Fruit fly (Drosophila melanogaster) whole organism, embryonic: ENCODE measurements around the gene AhcyL1.

ENCODE experiments used
- Ada2b ChIP-seq: fragments of 200-800 bp; sonication (Bioruptor generic); IDR thresholded peaks from 2 replicates; pipeline ENCODE4 v1.3.6; 2022; ENCODE audit warnings: missing biosample characterization, missing genetic modification characterization
- CG10543 ChIP-seq: fragments of 200-800 bp; sonication (Bioruptor generic); optimal IDR thresholded peaks from 3 replicates; lab custom pipeline; 2017; ENCODE audit warnings: missing biosample characterization, mild to moderate bottlenecking, missing genetic modification characterization, moderate library complexity
- CG11247 ChIP-seq: fragments of 200-800 bp; sonication (Bioruptor generic); IDR thresholded peaks from 2 replicates; pipeline ENCODE4 v1.3.6; 2022; ENCODE audit warnings: missing biosample characterization, missing genetic modification characterization
- CG11504 ChIP-seq: fragments of 200-800 bp; sonication (Bioruptor generic); optimal IDR thresholded peaks from 3 replicates; lab custom pipeline; 2019; ENCODE audit warnings: missing biosample characterization, mild to moderate bottlenecking, missing genetic modification characterization, moderate library complexity
- CG13894 ChIP-seq: fragments of 200-800 bp; sonication (Bioruptor generic); optimal IDR thresholded peaks from 3 replicates; lab custom pipeline; 2018; ENCODE audit warnings: missing biosample characterization, mild to moderate bottlenecking, missing genetic modification characterization, moderate library complexity
- CG14050 ChIP-seq: fragments of 200-800 bp; sonication (Bioruptor generic); IDR thresholded peaks from 3 replicates; pipeline ENCODE4 v1.3.6; 2022; ENCODE audit warnings: missing biosample characterization, missing genetic modification characterization
- CG14667 ChIP-seq: fragments of 200-800 bp; sonication (Bioruptor generic); IDR thresholded peaks from 2 replicates; pipeline ENCODE4 v1.3.6; 2022; ENCODE audit warnings: missing biosample characterization, missing genetic modification characterization
- CG17359 ChIP-seq: fragments of 200-800 bp; sonication (Bioruptor generic); optimal IDR thresholded peaks from 3 replicates; lab custom pipeline; 2018; ENCODE audit warnings: missing biosample characterization, mild to moderate bottlenecking, missing genetic modification characterization, moderate library complexity
- CG17361 ChIP-seq: fragments of 200-800 bp; sonication (Bioruptor generic); IDR thresholded peaks from 3 replicates; pipeline ENCODE4 v1.3.6; 2022; ENCODE audit warnings: missing biosample characterization, missing genetic modification characterization
- CG2678 ChIP-seq: fragments of 200-800 bp; sonication (Bioruptor generic); optimal IDR thresholded peaks from 3 replicates; lab custom pipeline; 2019; ENCODE audit warnings: missing biosample characterization, mild to moderate bottlenecking, missing genetic modification characterization, moderate library complexity
- CG2875 ChIP-seq: fragments of 200-800 bp; sonication (Bioruptor generic); optimal IDR thresholded peaks from 2 replicates; lab custom pipeline; 2017; ENCODE audit warnings: missing biosample characterization, mild to moderate bottlenecking, missing genetic modification characterization, missing genetic modification reagents
- CG30403 ChIP-seq: fragments of 200-800 bp; sonication (Bioruptor generic); optimal IDR thresholded peaks from 3 replicates; lab custom pipeline; 2016; ENCODE audit warnings: missing biosample characterization, missing genetic modification characterization
- CG3163 ChIP-seq: fragments of 200-800 bp; sonication (Bioruptor generic); optimal IDR thresholded peaks from 3 replicates; lab custom pipeline; 2016; ENCODE audit warnings: missing biosample characterization, missing genetic modification characterization
- CG32532 ChIP-seq: fragments of 200-800 bp; sonication (Bioruptor generic); IDR thresholded peaks from 2 replicates; pipeline ENCODE4 v1.3.6; 2022; ENCODE audit warnings: missing biosample characterization, missing genetic modification characterization
- CG4820 ChIP-seq: fragments of 200-800 bp; sonication (Bioruptor generic); optimal IDR thresholded peaks from 3 replicates; lab custom pipeline; 2016; ENCODE audit warnings: missing biosample characterization, missing genetic modification characterization
- CG6689 ChIP-seq: fragments of 200-800 bp; sonication (Bioruptor generic); IDR thresholded peaks from 2 replicates; pipeline ENCODE4 v1.3.6; 2022; ENCODE audit warnings: missing biosample characterization, missing genetic modification characterization
- CG7372 ChIP-seq: fragments of 200-800 bp; sonication (Bioruptor generic); IDR thresholded peaks from 2 replicates; pipeline ENCODE4 v1.3.6; 2022; ENCODE audit warnings: missing biosample characterization, missing genetic modification characterization
- Drgx ChIP-seq: fragments of 200-800 bp; sonication (Bioruptor generic); IDR thresholded peaks from 2 replicates; pipeline ENCODE4 v1.3.6; 2022; ENCODE audit warnings: missing biosample characterization, missing genetic modification characterization
- E2f1 ChIP-seq: fragments of 200-800 bp; sonication (Bioruptor generic); IDR thresholded peaks from 2 replicates; pipeline ENCODE4 v1.3.6; 2022; ENCODE audit warnings: missing biosample characterization, missing genetic modification characterization
- Gug ChIP-seq: fragments of 200-800 bp; sonication (Bioruptor generic); IDR thresholded peaks from 4 replicates; pipeline ENCODE4 v1.3.6; 2022; ENCODE audit warnings: missing biosample characterization, missing genetic modification characterization
- H15 ChIP-seq: fragments of 200-800 bp; sonication (Bioruptor generic); IDR thresholded peaks from 3 replicates; pipeline ENCODE4 v1.3.6; 2022; ENCODE audit warnings: missing biosample characterization, missing genetic modification characterization
- H2.0 ChIP-seq: fragments of 200-800 bp; sonication (Bioruptor generic); IDR thresholded peaks from 2 replicates; pipeline ENCODE4 v1.3.6; 2022; ENCODE audit warnings: missing biosample characterization, missing genetic modification characterization
- Nf-YC ChIP-seq: fragments of 200-800 bp; optimal IDR thresholded peaks from 3 replicates; lab custom pipeline; 2019; ENCODE audit warnings: missing biosample characterization, mild to moderate bottlenecking, missing genetic modification characterization, moderate library complexity
- Oaz ChIP-seq: fragments of 200-800 bp; sonication (Bioruptor generic); IDR thresholded peaks from 2 replicates; pipeline ENCODE4 v1.3.6; 2022; ENCODE audit warnings: missing biosample characterization, missing genetic modification characterization
- Sox102F ChIP-seq: fragments of 200-800 bp; sonication (Bioruptor generic); optimal IDR thresholded peaks from 2 replicates; lab custom pipeline; 2018; ENCODE audit warnings: missing biosample characterization, mild to moderate bottlenecking, missing genetic modification characterization, moderate library complexity
- Xbp1 ChIP-seq: fragments of 200-800 bp; sonication (Bioruptor generic); optimal IDR thresholded peaks from 3 replicates; lab custom pipeline; 2016; ENCODE audit warnings: missing biosample characterization, mild to moderate bottlenecking, missing genetic modification characterization
- al ChIP-seq: fragments of 200-800 bp; sonication (Bioruptor generic); IDR thresholded peaks from 2 replicates; pipeline ENCODE4 v1.3.6; 2022; ENCODE audit warnings: missing biosample characterization, missing genetic modification characterization
- br ChIP-seq: fragments of >200 bp; optimal IDR thresholded peaks from 2 replicates; lab custom pipeline; 2017
- ci ChIP-seq: fragments of 200-800 bp; sonication (Bioruptor generic); IDR thresholded peaks from 3 replicates; pipeline ENCODE4 v1.3.6; 2022; ENCODE audit warnings: missing biosample characterization, missing genetic modification characterization
- dmrt99B ChIP-seq: fragments of 200-800 bp; sonication (Bioruptor generic); optimal IDR thresholded peaks from 2 replicates; lab custom pipeline; 2018; ENCODE audit warnings: missing biosample characterization, mild to moderate bottlenecking, missing genetic modification characterization, moderate library complexity
- fd3F ChIP-seq: fragments of 200-800 bp; sonication (Bioruptor generic); optimal IDR thresholded peaks from 2 replicates; lab custom pipeline; 2018; ENCODE audit warnings: missing biosample characterization, mild to moderate bottlenecking, missing genetic modification characterization, moderate library complexity
- gce ChIP-seq: fragments of 200-800 bp; sonication (Bioruptor generic); IDR thresholded peaks from 3 replicates; pipeline ENCODE4 v1.3.6; 2022; ENCODE audit warnings: missing biosample characterization, missing genetic modification characterization
- gem ChIP-seq: fragments of 200-800 bp; sonication (Bioruptor generic); optimal IDR thresholded peaks from 2 replicates; lab custom pipeline; 2019; ENCODE audit warnings: missing biosample characterization, mild to moderate bottlenecking, missing genetic modification characterization, moderate library complexity
- grau ChIP-seq: fragments of 200-800 bp; optimal IDR thresholded peaks from 3 replicates; lab custom pipeline; 2019; ENCODE audit warnings: missing biosample characterization, mild to moderate bottlenecking, missing genetic modification characterization, moderate library complexity
- hkb ChIP-seq, 2 experiments: fragments of 200-800 bp in 1 of 2; fragments of >200 bp in 1 of 2; sonication (Bioruptor generic) in 1 of 2; IDR thresholded peaks in 1 of 2; optimal IDR thresholded peaks in 1 of 2; 2 replicates each; pipeline versions ENCODE4 v1.3.6 to Lab custom; 2017 to 2022; ENCODE audit warnings: missing biosample characterization in 1 of 2, missing genetic modification characterization in 1 of 2
- lilli ChIP-seq: fragments of 200-800 bp; sonication (Bioruptor generic); optimal IDR thresholded peaks from 3 replicates; lab custom pipeline; 2016; ENCODE audit warnings: missing biosample characterization, missing genetic modification characterization
- lmd ChIP-seq: fragments of 200-800 bp; sonication (Bioruptor generic); IDR thresholded peaks from 2 replicates; pipeline ENCODE4 v1.3.6; 2022; ENCODE audit warnings: missing biosample characterization, missing genetic modification characterization
- ranshi ChIP-seq: fragments of 200-800 bp; sonication (Bioruptor generic); IDR thresholded peaks from 2 replicates; pipeline ENCODE4 v1.3.6; 2022; ENCODE audit warnings: missing biosample characterization, missing genetic modification characterization
- row ChIP-seq: fragments of 200-800 bp; sonication (Bioruptor generic); IDR thresholded peaks from 3 replicates; pipeline ENCODE4 v1.3.6; 2022; ENCODE audit warnings: missing biosample characterization, missing genetic modification characterization
- sens ChIP-seq: fragments of 200-800 bp; sonication (Bioruptor generic); peaks from one replicate; lab custom pipeline; 2016; ENCODE audit warnings: missing biosample characterization, missing genetic modification characterization
- seq ChIP-seq: fragments of 200-800 bp; sonication (Bioruptor generic); IDR thresholded peaks from 2 replicates; pipeline ENCODE4 v1.3.6; 2022; ENCODE audit warnings: missing biosample characterization, missing genetic modification characterization
- slbo ChIP-seq: fragments of 200-800 bp; sonication (Bioruptor generic); IDR thresholded peaks from 2 replicates; pipeline ENCODE4 v1.3.6; 2022; ENCODE audit warnings: missing biosample characterization, missing genetic modification characterization
- so ChIP-seq: fragments of 200-800 bp; sonication (Bioruptor generic); IDR thresholded peaks from 3 replicates; pipeline ENCODE4 v1.3.6; 2022; ENCODE audit warnings: missing biosample characterization, missing genetic modification characterization
- sr ChIP-seq: fragments of 200-800 bp; sonication (Bioruptor generic); IDR thresholded peaks from 3 replicates; pipeline ENCODE4 v1.3.6; 2022; ENCODE audit warnings: missing biosample characterization, missing genetic modification characterization
- stc ChIP-seq: fragments of 200-800 bp; sonication (Bioruptor generic); IDR thresholded peaks from 2 replicates; pipeline ENCODE4 v1.3.6; 2022; ENCODE audit warnings: missing biosample characterization, missing genetic modification characterization
- unpg ChIP-seq: fragments of 200-800 bp; sonication (Bioruptor generic); optimal IDR thresholded peaks from 3 replicates; lab custom pipeline; 2018; ENCODE audit warnings: missing biosample characterization, mild to moderate bottlenecking, missing genetic modification characterization, moderate library complexity
- vvl ChIP-seq: fragments of 200-800 bp; sonication (Bioruptor generic); IDR thresholded peaks from 2 replicates; pipeline ENCODE4 v1.3.6; 2022; ENCODE audit warnings: missing biosample characterization, missing genetic modification characterization

Gene AhcyL1

dm6 chr3L:2765013-2765738, 6.9 kb downstream of the AhcyL1 start (continued):
- TF ChIP-seq dmrt99B (peak; percentile 30), slbo (GFP tag; lab: Robert Waterston, UW) (peak; percentile 64), CG2678 (tag; lab: Kevin White, UChicago) (peak; percentile 4), CG10543 (GFP tag; lab: Kevin White, UChicago) (peak; percentile 34), Ada2b (GFP tag; lab: Robert Waterston, UW) (peak; percentile 37; the same call in 1 of the 2 replicates), unpg (GFP tag; lab: Kevin White, UChicago) (peak; percentile 12), ci (peak; percentile 23; the same call in 1 of the 3 replicates), hkb (optimal IDR thresholded peaks at IDR 0.05; lab: Kevin White, UChicago) (no peak), hkb (GFP tag; IDR thresholded peaks at IDR 0.05; lab: Robert Waterston, UW) (0 out of 2 replicates have a peak, but pooled peaks have one; percentile 22), CG4820 (no peak)
- TF ChIP-seq, all 482 proteins: peak for 61

dm6 chr3L:2763762-2764161, 8.4 kb downstream of the AhcyL1 start:
- TF ChIP-seq Sox102F (peak; percentile 32), CG32532 (GFP tag; lab: Robert Waterston, UW) (peak; percentile 71), br (lab: Kevin White, UChicago) (no peak), dmrt99B (peak; percentile 45), gce (GFP tag; lab: Robert Waterston, UW) (0 out of 3 replicates have a peak, but pooled peaks have one; percentile 8), so (0 out of 3 replicates have a peak, but pooled peaks have one; percentile 14), CG17361 (GFP tag; lab: Robert Waterston, UW) (0 out of 3 replicates have a peak, but pooled peaks have one; percentile 33), H2.0 (GFP tag; lab: Robert Waterston, UW) (peak; percentile 52), fd3F (GFP tag; lab: Kevin White, UChicago) (no peak), Xbp1 (GFP tag; lab: Kevin White, UChicago) (peak; percentile 11), hkb (optimal IDR thresholded peaks at IDR 0.05; lab: Kevin White, UChicago) (no peak), hkb (GFP tag; IDR thresholded peaks at IDR 0.05; lab: Robert Waterston, UW) (0 out of 2 replicates have a peak, but pooled peaks have one; percentile 27), lilli (GFP tag; lab: Kevin White, UChicago) (no peak), H15 (GFP tag; lab: Robert Waterston, UW) (peak; percentile 62; the same call in 2 of the 3 replicates), E2f1 (GFP tag; lab: Robert Waterston, UW) (peak; percentile 21; the same call in 1 of the 2 replicates), CG17359 (tag; lab: Kevin White, UChicago) (no peak), Drgx (peak; percentile 24; the same call in 1 of the 2 replicates), sr (GFP tag; lab: Robert Waterston, UW) (peak; percentile 70; the same call in 2 of the 3 replicates), CG7372 (peak; percentile 40; the same call in 1 of the 2 replicates), CG14667 (GFP tag; lab: Robert Waterston, UW) (no peak), Gug (GFP tag; lab: Robert Waterston, UW) (no peak), CG6689 (peak; percentile 48; the same call in 1 of the 2 replicates), CG11247 (GFP tag; lab: Robert Waterston, UW) (0 out of 2 replicates have a peak, but pooled peaks have one; percentile 9), gem (tag; lab: Kevin White, UChicago) (peak; percentile 25), CG13894 (tag; lab: Kevin White, UChicago) (no peak), CG2875 (GFP tag; lab: Kevin White, UChicago) (no peak), ranshi (GFP tag; lab: Robert Waterston, UW) (0 out of 2 replicates have a peak, but pooled peaks have one; percentile 28), al (GFP tag; lab: Robert Waterston, UW) (peak; percentile 48; the same call in 1 of the 2 replicates), vvl (GFP tag; lab: Robert Waterston, UW) (peak; percentile 63), sens (GFP tag; lab: Kevin White, UChicago) (peak; percentile 56), CG14050 (GFP tag; lab: Robert Waterston, UW) (0 out of 3 replicates have a peak, but pooled peaks have one; percentile 11), Oaz (GFP tag; lab: Robert Waterston, UW) (no peak), lmd (GFP tag; lab: Robert Waterston, UW) (peak; percentile 58; the same call in 1 of the 2 replicates), seq (GFP tag; lab: Robert Waterston, UW) (peak; percentile 52), stc (GFP tag; lab: Robert Waterston, UW) (peak; percentile 44; the same call in 1 of the 2 replicates), row (GFP tag; lab: Robert Waterston, UW) (peak; percentile 62), CG30403 (GFP tag; lab: Kevin White, UChicago) (peak; percentile 12), CG11504 (peak; percentile 9), CG3163 (GFP tag; lab: Kevin White, UChicago) (no peak), Nf-YC (tag; lab: Kevin White, UChicago) (peak; percentile 38), grau (tag; lab: Kevin White, UChicago) (peak; percentile 29)
